Fruit fly (Drosophila melanogaster) whole organism, pupa: ENCODE data around the gene Ilp2.

ENCODE experiments used
- CG12605 ChIP-seq: fragments of 200-800 bp; sonication (Bioruptor generic); IDR thresholded peaks from 2 replicates; pipeline ENCODE4 v1.3.6; 2022; ENCODE audit warnings: missing biosample characterization, missing genetic modification characterization
- CG14655 ChIP-seq: fragments of 200-800 bp; sonication (Bioruptor generic); optimal IDR thresholded peaks from 3 replicates; lab custom pipeline; 2017; ENCODE audit warnings: mild to moderate bottlenecking, missing biosample characterization, missing genetic modification reagents, missing genetic modification characterization
- CG17806 ChIP-seq: fragments of 200-800 bp; sonication (Bioruptor generic); optimal IDR thresholded peaks from 2 replicates; lab custom pipeline; 2018; ENCODE audit warnings: missing biosample characterization, mild to moderate bottlenecking, missing genetic modification characterization, moderate library complexity
- CG32121 ChIP-seq: fragments of 200-800 bp; sonication (Bioruptor generic); IDR thresholded peaks from 2 replicates; pipeline ENCODE4 v1.3.6; 2022; ENCODE audit warnings: missing biosample characterization, missing genetic modification characterization
- CG8159 ChIP-seq: fragments of 200-800 bp; sonication (Bioruptor generic); optimal IDR thresholded peaks from 3 replicates; lab custom pipeline; 2018; ENCODE audit warnings: missing biosample characterization, mild to moderate bottlenecking, missing genetic modification characterization, moderate library complexity
- Snoo ChIP-seq: fragments of 200-800 bp; sonication (Bioruptor generic); optimal IDR thresholded peaks from 3 replicates; lab custom pipeline; 2017; ENCODE audit warnings: missing biosample characterization, mild to moderate bottlenecking, missing genetic modification characterization, inconsistent platforms

DNA sequence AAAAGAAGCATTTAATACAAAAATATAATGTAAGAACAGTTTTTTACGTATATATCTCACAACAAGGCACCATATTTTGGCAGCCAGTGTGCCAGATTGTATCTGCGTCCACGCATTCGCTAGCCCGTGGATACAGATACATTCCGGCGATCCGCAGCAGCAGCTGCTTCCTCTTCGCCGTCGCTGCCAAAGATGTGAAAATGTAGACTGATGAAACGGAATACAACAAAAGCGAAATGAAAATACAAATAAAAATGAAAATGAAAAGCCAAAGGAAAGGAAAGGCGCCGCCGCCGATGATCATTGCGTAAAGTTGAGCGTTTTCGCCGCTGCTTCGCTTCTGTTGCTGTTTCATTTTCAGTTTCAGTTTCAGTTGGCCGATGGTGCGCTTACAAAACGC is 16.2 kb downstream of the Ilp2 start:
- TF ChIP-seq CG14655 (GFP tag; lab: Kevin White, UChicago) (no peak), CG17806 (tag; lab: Kevin White, UChicago) (no peak), CG32121 (GFP tag; lab: Robert Waterston, UW) (peak; percentile 64), CG8159 (tag; lab: Kevin White, UChicago) (no peak), Snoo (no peak), CG12605 (no peak)
